Fruit fly (Drosophila melanogaster) whole organism, embryonic: ENCODE results near the gene Ugt37C2.

Experiments
- CG1024 ChIP-seq: fragments of 200-800 bp; sonication (Bioruptor generic); IDR thresholded peaks from 2 replicates; pipeline ENCODE4 v1.3.6; 2022; ENCODE audit warnings: missing biosample characterization, missing genetic modification characterization
- CG10565 ChIP-seq: fragments of 200-800 bp; sonication (Bioruptor generic); optimal IDR thresholded peaks from 3 replicates; lab custom pipeline; 2016; ENCODE audit warnings: missing biosample characterization, mild to moderate bottlenecking, missing genetic modification characterization
- CG12071 ChIP-seq: fragments of 200-800 bp; sonication (Bioruptor generic); optimal IDR thresholded peaks from 3 replicates; lab custom pipeline; 2018; ENCODE audit warnings: missing biosample characterization, mild to moderate bottlenecking, missing genetic modification characterization
- CG12391 ChIP-seq: fragments of 200-800 bp; sonication (Bioruptor generic); optimal IDR thresholded peaks from 3 replicates; lab custom pipeline; 2018; ENCODE audit warnings: missing biosample characterization, mild to moderate bottlenecking, missing genetic modification characterization, moderate library complexity
- CG13296 ChIP-seq: fragments of 200-800 bp; sonication (Bioruptor generic); optimal IDR thresholded peaks from 3 replicates; lab custom pipeline; 2018; ENCODE audit warnings: missing biosample characterization, mild to moderate bottlenecking, missing genetic modification characterization
- CG14667 ChIP-seq: fragments of 200-800 bp; sonication (Bioruptor generic); IDR thresholded peaks from 2 replicates; pipeline ENCODE4 v1.3.6; 2022; ENCODE audit warnings: missing biosample characterization, missing genetic modification characterization
- CG1529 ChIP-seq: fragments of 200-800 bp; sonication (Bioruptor generic); optimal IDR thresholded peaks from 3 replicates; lab custom pipeline; 2018; ENCODE audit warnings: missing biosample characterization, missing genetic modification characterization
- CG17359 ChIP-seq: fragments of 200-800 bp; sonication (Bioruptor generic); optimal IDR thresholded peaks from 3 replicates; lab custom pipeline; 2018; ENCODE audit warnings: missing biosample characterization, mild to moderate bottlenecking, missing genetic modification characterization, moderate library complexity
- CG17612 ChIP-seq: fragments of 200-800 bp; sonication (Bioruptor generic); IDR thresholded peaks from 2 replicates; pipeline ENCODE4 v1.3.6; 2022; ENCODE audit warnings: missing biosample characterization, missing genetic modification characterization
- CG2120 ChIP-seq: fragments of 200-800 bp; sonication (Bioruptor generic); optimal IDR thresholded peaks from 3 replicates; lab custom pipeline; 2016; ENCODE audit warnings: missing biosample characterization, missing genetic modification characterization
- CG31224 ChIP-seq: fragments of 200-800 bp; sonication (Bioruptor generic); IDR thresholded peaks from 2 replicates; pipeline ENCODE4 v1.3.6; 2022; ENCODE audit warnings: missing biosample characterization, missing genetic modification characterization
- CG31388 ChIP-seq: fragments of 200-800 bp; sonication (Bioruptor generic); optimal IDR thresholded peaks from 2 replicates; lab custom pipeline; 2016; ENCODE audit warnings: missing biosample characterization, missing genetic modification characterization
- CG31441 ChIP-seq: fragments of 200-800 bp; sonication (Bioruptor generic); IDR thresholded peaks from 2 replicates; pipeline ENCODE4 v1.3.6; 2022; ENCODE audit warnings: missing biosample characterization, missing genetic modification characterization
- CG32772 ChIP-seq: fragments of 200-800 bp; sonication (Bioruptor generic); IDR thresholded peaks from 2 replicates; pipeline ENCODE4 v1.3.6; 2022; ENCODE audit warnings: missing biosample characterization, missing genetic modification characterization
- CG33557 ChIP-seq: fragments of 200-800 bp; sonication (Bioruptor generic); optimal IDR thresholded peaks from 2 replicates; lab custom pipeline; 2019; ENCODE audit warnings: missing biosample characterization, mild to moderate bottlenecking, missing genetic modification characterization, moderate library complexity
- CG5245 ChIP-seq: fragments of 200-800 bp; sonication (Bioruptor generic); optimal IDR thresholded peaks from 3 replicates; lab custom pipeline; 2016; ENCODE audit warnings: missing biosample characterization, missing genetic modification characterization
- CG6689 ChIP-seq: fragments of 200-800 bp; sonication (Bioruptor generic); IDR thresholded peaks from 2 replicates; pipeline ENCODE4 v1.3.6; 2022; ENCODE audit warnings: missing biosample characterization, missing genetic modification characterization
- CG6765 ChIP-seq: fragments of 200-800 bp; sonication (Bioruptor generic); optimal IDR thresholded peaks from 3 replicates; lab custom pipeline; 2017; ENCODE audit warnings: missing biosample characterization, mild to moderate bottlenecking, missing genetic modification characterization
- CG7839 ChIP-seq: fragments of 200-800 bp; sonication (Bioruptor generic); optimal IDR thresholded peaks from 3 replicates; lab custom pipeline; 2018; ENCODE audit warnings: missing biosample characterization, mild to moderate bottlenecking, missing genetic modification characterization, moderate library complexity
- Dll ChIP-seq: fragments of 200-800 bp; sonication (Bioruptor generic); IDR thresholded peaks from 4 replicates; pipeline ENCODE4 v1.3.6; 2022; ENCODE audit warnings: missing biosample characterization, missing genetic modification characterization; ENCODE audit not compliant: partially characterized antibody
- Drgx ChIP-seq: fragments of 200-800 bp; sonication (Bioruptor generic); IDR thresholded peaks from 2 replicates; pipeline ENCODE4 v1.3.6; 2022; ENCODE audit warnings: missing biosample characterization, missing genetic modification characterization
- H2.0 ChIP-seq: fragments of 200-800 bp; sonication (Bioruptor generic); IDR thresholded peaks from 2 replicates; pipeline ENCODE4 v1.3.6; 2022; ENCODE audit warnings: missing biosample characterization, missing genetic modification characterization
- HLH4C ChIP-seq: fragments of 200-800 bp; sonication (Bioruptor generic); IDR thresholded peaks from 3 replicates; pipeline ENCODE4 v1.3.6; 2022; ENCODE audit warnings: missing biosample characterization, missing genetic modification characterization; ENCODE audit not compliant: partially characterized antibody
- MTF-1 ChIP-seq: fragments of 200-800 bp; sonication (Bioruptor generic); optimal IDR thresholded peaks from 2 replicates; lab custom pipeline; 2018; ENCODE audit warnings: missing biosample characterization, mild to moderate bottlenecking, missing genetic modification characterization, borderline replicate concordance
- Myb ChIP-seq: fragments of 200-800 bp; sonication (Bioruptor generic); optimal IDR thresholded peaks from 2 replicates; lab custom pipeline; 2016; ENCODE audit warnings: missing biosample characterization, missing genetic modification characterization
- Scr ChIP-seq: fragments of 200-800 bp; sonication (Bioruptor generic); IDR thresholded peaks from 2 replicates; pipeline ENCODE4 v1.3.6; 2022; ENCODE audit warnings: missing biosample characterization, missing genetic modification characterization; ENCODE audit not compliant: partially characterized antibody
- ac ChIP-seq: fragments of 200-800 bp; sonication (Bioruptor generic); optimal IDR thresholded peaks from 3 replicates; lab custom pipeline; 2017; ENCODE audit warnings: missing biosample characterization, mild to moderate bottlenecking, missing genetic modification characterization
- ap ChIP-seq: fragments of 200-800 bp; sonication (Bioruptor generic); IDR thresholded peaks from 2 replicates; pipeline ENCODE4 v1.3.6; 2022; ENCODE audit warnings: missing biosample characterization, missing genetic modification characterization
- bcd ChIP-seq: fragments of 200-800 bp; sonication (Bioruptor generic); optimal IDR thresholded peaks from 2 replicates; lab custom pipeline; 2017; ENCODE audit warnings: missing biosample characterization, mild to moderate bottlenecking, missing genetic modification characterization
- bigmax ChIP-seq: fragments of 200-800 bp; sonication (Bioruptor generic); optimal IDR thresholded peaks from 2 replicates; lab custom pipeline; 2018; ENCODE audit warnings: missing biosample characterization, mild to moderate bottlenecking, missing genetic modification characterization
- cato ChIP-seq: fragments of 200-800 bp; sonication (Bioruptor generic); optimal IDR thresholded peaks from 2 replicates; lab custom pipeline; 2016; ENCODE audit warnings: missing biosample characterization, missing genetic modification characterization, borderline replicate concordance
- croc ChIP-seq: fragments of 200-800 bp; sonication (Bioruptor generic); conservative IDR thresholded peaks from 3 replicates; pipeline ENCODE4 v1.3.6; 2022; ENCODE audit warnings: missing biosample characterization, missing genetic modification characterization
- cwo ChIP-seq: fragments of 200-800 bp; sonication (Bioruptor generic); optimal IDR thresholded peaks from 3 replicates; lab custom pipeline; 2017; ENCODE audit warnings: missing biosample characterization, missing genetic modification characterization, mild to moderate bottlenecking, moderate library complexity, missing genetic modification reagents
- danr ChIP-seq: fragments of 200-800 bp; sonication (Bioruptor generic); IDR thresholded peaks from 2 replicates; pipeline ENCODE4 v1.3.6; 2022; ENCODE audit warnings: missing biosample characterization, missing genetic modification characterization
- dysf ChIP-seq: fragments of 200-800 bp; sonication (Bioruptor generic); IDR thresholded peaks from 3 replicates; pipeline ENCODE4 v1.3.6; 2022; ENCODE audit warnings: missing biosample characterization, missing genetic modification characterization
- esg ChIP-seq: fragments of 200-800 bp; sonication (Bioruptor generic); conservative IDR thresholded peaks from 2 replicates; pipeline ENCODE4 v1.3.6; 2022; ENCODE audit warnings: missing biosample characterization, missing genetic modification characterization
- fd102C ChIP-seq: fragments of 200-800 bp; sonication (Bioruptor generic); optimal IDR thresholded peaks from 2 replicates; lab custom pipeline; 2018; ENCODE audit warnings: missing biosample characterization, mild to moderate bottlenecking, missing genetic modification characterization, moderate library complexity
- hb ChIP-seq: fragments of 200-800 bp; sonication (Bioruptor generic); IDR thresholded peaks from 3 replicates; pipeline ENCODE4 v1.3.6; 2022; ENCODE audit warnings: missing biosample characterization, missing genetic modification characterization; ENCODE audit not compliant: partially characterized antibody
- ind ChIP-seq: fragments of 200-800 bp; sonication (Bioruptor generic); optimal IDR thresholded peaks from 3 replicates; lab custom pipeline; 2016; ENCODE audit warnings: missing biosample characterization, missing genetic modification characterization
- mld ChIP-seq: fragments of 200-800 bp; sonication (Bioruptor generic); IDR thresholded peaks from 3 replicates; pipeline ENCODE4 v1.3.6; 2022; ENCODE audit warnings: missing biosample characterization, missing genetic modification characterization; ENCODE audit not compliant: partially characterized antibody
- pros ChIP-seq: fragments of 200-800 bp; sonication (Bioruptor generic); optimal IDR thresholded peaks from 3 replicates; lab custom pipeline; 2019; ENCODE audit warnings: missing biosample characterization, mild to moderate bottlenecking, missing genetic modification characterization, moderate library complexity
- ranshi ChIP-seq: fragments of 200-800 bp; sonication (Bioruptor generic); IDR thresholded peaks from 2 replicates; pipeline ENCODE4 v1.3.6; 2022; ENCODE audit warnings: missing biosample characterization, missing genetic modification characterization
- sd ChIP-seq: fragments of 200-800 bp; sonication (Bioruptor generic); optimal IDR thresholded peaks from 3 replicates; lab custom pipeline; 2018; ENCODE audit warnings: missing biosample characterization, mild to moderate bottlenecking, missing genetic modification characterization, moderate library complexity
- sug ChIP-seq: fragments of 200-800 bp; optimal IDR thresholded peaks from 2 replicates; lab custom pipeline; 2019; ENCODE audit warnings: missing biosample characterization, mild to moderate bottlenecking, missing genetic modification characterization, moderate library complexity
- tap ChIP-seq: fragments of 200-800 bp; optimal IDR thresholded peaks from 3 replicates; lab custom pipeline; 2019; ENCODE audit warnings: missing biosample characterization, mild to moderate bottlenecking, missing genetic modification characterization, moderate library complexity
- trem ChIP-seq: fragments of 200-800 bp; optimal IDR thresholded peaks from 3 replicates; lab custom pipeline; 2019; ENCODE audit warnings: missing biosample characterization, mild to moderate bottlenecking, missing genetic modification characterization, moderate library complexity
- ttk ChIP-seq: fragments of 200-800 bp; sonication (Bioruptor generic); IDR thresholded peaks from 2 replicates; pipeline ENCODE4 v2.1.2; 2022; ENCODE audit warnings: missing biosample characterization, missing genetic modification characterization
- wdn ChIP-seq: fragments of 200-800 bp; sonication (Bioruptor generic); IDR thresholded peaks from 2 replicates; pipeline ENCODE4 v1.3.6; 2022; ENCODE audit warnings: missing biosample characterization, missing genetic modification characterization

The Ugt37C2 gene

dm6 chr2L:16815989-16816749 is 22.2 kb downstream of the Ugt37C2 start, which contains the start of gene mdy (continued):
- TF ChIP-seq fd102C (GFP tag; lab: Kevin White, UChicago) (no peak), CG14667 (GFP tag; lab: Robert Waterston, UW) (no peak; the same call in 1 of the 2 replicates), bigmax (GFP tag; lab: Kevin White, UChicago) (no peak), CG1529 (GFP tag; lab: Kevin White, UChicago) (no peak), mld (GFP tag; lab: Robert Waterston, UW) (0 out of 3 replicates have a peak, but pooled peaks have one; percentile 25), CG32772 (GFP tag; lab: Robert Waterston, UW) (peak; percentile 45; the same call in 1 of the 2 replicates), CG13296 (GFP tag; lab: Kevin White, UChicago) (no peak), ap (GFP tag; lab: Robert Waterston, UW) (0 out of 2 replicates have a peak, but pooled peaks have one; percentile 27), H2.0 (GFP tag; lab: Robert Waterston, UW) (peak; percentile 62), sug (peak; percentile 29), CG12391 (tag; lab: Kevin White, UChicago) (peak; percentile 77), MTF-1 (GFP tag; lab: Kevin White, UChicago) (peak; percentile 31), Drgx (peak; percentile 57; the same call in 1 of the 2 replicates), danr (GFP tag; lab: Robert Waterston, UW) (0 out of 2 replicates have a peak, but pooled peaks have one; percentile 6), esg (GFP tag; lab: Robert Waterston, UW) (peak; percentile 58), CG12071 (GFP tag; lab: Kevin White, UChicago) (no peak), cwo (GFP tag; lab: Kevin White, UChicago) (peak; percentile 35), ind (GFP tag; lab: Kevin White, UChicago) (peak; percentile 12), dysf (peak; percentile 55; the same call in 2 of the 3 replicates), CG31224 (peak; percentile 38; the same call in 1 of the 2 replicates), wdn (GFP tag; lab: Robert Waterston, UW) (peak; percentile 51; the same call in 1 of the 2 replicates), croc (GFP tag; lab: Robert Waterston, UW) (no peak), CG2120 (peak; percentile 81), Myb (GFP tag; lab: Kevin White, UChicago) (peak; percentile 32), CG31388 (no peak), HLH4C (GFP tag; lab: Robert Waterston, UW) (peak; percentile 73), Scr (GFP tag; lab: Robert Waterston, UW) (peak; percentile 61; the same call in 1 of the 2 replicates), Dll (peak; percentile 69), ac (GFP tag; lab: Kevin White, UChicago) (no peak), ttk (GFP tag; lab: Robert Waterston, UW) (no peak), cato (GFP tag; lab: Kevin White, UChicago) (no peak), CG6765 (GFP tag; lab: Kevin White, UChicago) (peak; percentile 30), trem (tag; lab: Kevin White, UChicago) (peak; percentile 23), CG6689 (GFP tag; lab: Robert Waterston, UW) (peak; percentile 60; the same call in 1 of the 2 replicates), CG5245 (GFP tag; lab: Kevin White, UChicago) (peak; percentile 32), CG17612 (no peak), CG33557 (peak; percentile 45), CG31441 (GFP tag; lab: Robert Waterston, UW) (peak; percentile 63), tap (no peak), CG17359 (peak; percentile 42), pros (no peak), ranshi (GFP tag; lab: Robert Waterston, UW) (peak; percentile 74; the same call in 1 of the 2 replicates), hb (GFP tag; lab: Robert Waterston, UW) (0 out of 3 replicates have a peak, but pooled peaks have one; percentile 15), CG1024 (GFP tag; lab: Robert Waterston, UW) (peak; percentile 27; the same call in 1 of the 2 replicates), sd (no peak), CG10565 (GFP tag; lab: Kevin White, UChicago) (no peak), bcd (peak; percentile 28), CG7839 (tag; lab: Kevin White, UChicago) (peak; percentile 44)
